Fruit fly (Drosophila melanogaster) whole organism, embryonic: ENCODE results near the gene CG15529.
A peak's percentile ranks its signal among the peaks of the same experiment; 100 is the strongest.

ENCODE experiments used
- Bgb ChIP-seq: fragments of 200-800 bp; sonication (Bioruptor generic); IDR thresholded peaks from 2 replicates; pipeline ENCODE4 v1.3.6; 2022; ENCODE audit warnings: missing biosample characterization, missing genetic modification characterization; ENCODE audit not compliant: partially characterized antibody
- CG10543 ChIP-seq: fragments of 200-800 bp; sonication (Bioruptor generic); optimal IDR thresholded peaks from 3 replicates; lab custom pipeline; 2017; ENCODE audit warnings: missing biosample characterization, mild to moderate bottlenecking, missing genetic modification characterization, moderate library complexity
- CG11504 ChIP-seq: fragments of 200-800 bp; sonication (Bioruptor generic); optimal IDR thresholded peaks from 3 replicates; lab custom pipeline; 2019; ENCODE audit warnings: missing biosample characterization, mild to moderate bottlenecking, missing genetic modification characterization, moderate library complexity
- CG13287 ChIP-seq: fragments of 200-800 bp; sonication (Bioruptor generic); IDR thresholded peaks from 2 replicates; pipeline ENCODE4 v1.3.6; 2022; ENCODE audit warnings: missing biosample characterization, missing genetic modification characterization; ENCODE audit not compliant: partially characterized antibody
- CG13624 ChIP-seq: fragments of 200-800 bp; sonication (Bioruptor generic); optimal IDR thresholded peaks from 2 replicates; lab custom pipeline; 2016; ENCODE audit warnings: missing biosample characterization, missing genetic modification characterization
- CG13894 ChIP-seq: fragments of 200-800 bp; sonication (Bioruptor generic); optimal IDR thresholded peaks from 3 replicates; lab custom pipeline; 2018; ENCODE audit warnings: missing biosample characterization, mild to moderate bottlenecking, missing genetic modification characterization, moderate library complexity
- CG16813 ChIP-seq: fragments of 200-800 bp; sonication (Bioruptor generic); IDR thresholded peaks from 3 replicates; pipeline ENCODE4 v1.3.6; 2022; ENCODE audit warnings: missing biosample characterization, missing genetic modification characterization; ENCODE audit not compliant: partially characterized antibody
- CG1792 ChIP-seq: fragments of 200-800 bp; sonication (Bioruptor generic); optimal IDR thresholded peaks from 2 replicates; lab custom pipeline; 2016; ENCODE audit warnings: missing biosample characterization, missing genetic modification characterization
- CG30020 ChIP-seq: fragments of 200-800 bp; optimal IDR thresholded peaks from 2 replicates; lab custom pipeline; 2019; ENCODE audit warnings: missing biosample characterization, mild to moderate bottlenecking, missing genetic modification characterization, moderate library complexity
- CG31441 ChIP-seq: fragments of 200-800 bp; sonication (Bioruptor generic); IDR thresholded peaks from 2 replicates; pipeline ENCODE4 v1.3.6; 2022; ENCODE audit warnings: missing biosample characterization, missing genetic modification characterization
- CG3163 ChIP-seq: fragments of 200-800 bp; sonication (Bioruptor generic); optimal IDR thresholded peaks from 3 replicates; lab custom pipeline; 2016; ENCODE audit warnings: missing biosample characterization, missing genetic modification characterization
- CG42726 ChIP-seq: fragments of 200-800 bp; sonication (Bioruptor generic); IDR thresholded peaks from 2 replicates; pipeline ENCODE4 v1.3.6; 2022; ENCODE audit warnings: missing biosample characterization, missing genetic modification characterization; ENCODE audit not compliant: partially characterized antibody
- CG6791 ChIP-seq: fragments of 200-800 bp; sonication (Bioruptor generic); IDR thresholded peaks from 3 replicates; pipeline ENCODE4 v1.3.6; 2022; ENCODE audit warnings: missing biosample characterization, missing genetic modification characterization; ENCODE audit not compliant: partially characterized antibody
- CG7839 ChIP-seq: fragments of 200-800 bp; sonication (Bioruptor generic); optimal IDR thresholded peaks from 3 replicates; lab custom pipeline; 2018; ENCODE audit warnings: missing biosample characterization, mild to moderate bottlenecking, missing genetic modification characterization, moderate library complexity
- CG7963 ChIP-seq: fragments of 200-800 bp; sonication (Bioruptor generic); IDR thresholded peaks from 3 replicates; pipeline ENCODE4 v1.3.6; 2022; ENCODE audit warnings: missing biosample characterization, missing genetic modification characterization; ENCODE audit not compliant: partially characterized antibody
- CG8290 ChIP-seq, 3 experiments: fragments of 200-800 bp; sonication (Bioruptor generic); optimal IDR thresholded peaks; 2 replicates each; lab custom pipeline; 2016 to 2019; ENCODE audit warnings: missing biosample characterization in 3 of 3, missing genetic modification characterization in 3 of 3, mild to moderate bottlenecking in 2 of 3, moderate library complexity in 1 of 3
- CTCF ChIP-seq: fragments of 200-800 bp; sonication (Bioruptor generic); optimal IDR thresholded peaks from 2 replicates; lab custom pipeline; 2017; ENCODE audit warnings: missing biosample characterization, mild to moderate bottlenecking, missing genetic modification characterization, moderate library complexity
- Ets65A ChIP-seq: fragments of 200-800 bp; sonication (Bioruptor generic); peaks from one replicate; lab custom pipeline; 2016; ENCODE audit warnings: missing biosample characterization, missing genetic modification characterization
- Hand ChIP-seq: fragments of 200-800 bp; sonication (Bioruptor generic); optimal IDR thresholded peaks from 2 replicates; lab custom pipeline; 2017; ENCODE audit warnings: mild to moderate bottlenecking, missing biosample characterization, missing genetic modification reagents, missing genetic modification characterization
- Med ChIP-seq: fragments of 200-800 bp; sonication (Bioruptor generic); peaks from one replicate; lab custom pipeline; 2016; ENCODE audit warnings: missing biosample characterization, missing genetic modification characterization, mild to moderate bottlenecking, inconsistent platforms, moderate library complexity
- Mrtf ChIP-seq: fragments of 200-800 bp; sonication (Bioruptor generic); IDR thresholded peaks from 3 replicates; pipeline ENCODE4 v1.3.6; 2022; ENCODE audit warnings: missing biosample characterization, missing genetic modification characterization
- Nf-YB ChIP-seq: fragments of 200-800 bp; sonication (Bioruptor generic); optimal IDR thresholded peaks from 3 replicates; lab custom pipeline; 2019; ENCODE audit warnings: missing biosample characterization, mild to moderate bottlenecking, missing genetic modification characterization, moderate library complexity
- Scr ChIP-seq: fragments of 200-800 bp; sonication (Bioruptor generic); IDR thresholded peaks from 2 replicates; pipeline ENCODE4 v1.3.6; 2022; ENCODE audit warnings: missing biosample characterization, missing genetic modification characterization; ENCODE audit not compliant: partially characterized antibody
- Trl ChIP-seq, 3 experiments: fragments of >200 bp in 2 of 3; fragments of 200-800 bp in 1 of 3; sonication (Bioruptor generic) in 1 of 3; optimal IDR thresholded peaks; 2 replicates in 1 of 3; 3 replicates in 2 of 3; lab custom pipeline; 2016 to 2017; ENCODE audit warnings: missing biosample characterization in 1 of 3, missing genetic modification characterization in 1 of 3
- Xrp1 ChIP-seq: fragments of 200-800 bp; sonication (Bioruptor generic); IDR thresholded peaks from 2 replicates; pipeline ENCODE4 v1.3.6; 2022; ENCODE audit warnings: missing biosample characterization, missing genetic modification characterization
- ab ChIP-seq: fragments of 200-800 bp; sonication (Bioruptor generic); optimal IDR thresholded peaks from 2 replicates; lab custom pipeline; 2016; ENCODE audit warnings: missing biosample characterization, missing genetic modification characterization
- abd-A ChIP-seq: fragments of 200-800 bp; sonication (Bioruptor generic); optimal IDR thresholded peaks from 3 replicates; lab custom pipeline; 2019; ENCODE audit warnings: missing biosample characterization, mild to moderate bottlenecking, missing genetic modification characterization, moderate library complexity
- amos ChIP-seq: fragments of 200-800 bp; sonication (Bioruptor generic); IDR thresholded peaks from 2 replicates; pipeline ENCODE4 v1.3.6; 2022; ENCODE audit warnings: missing biosample characterization, missing genetic modification characterization; ENCODE audit not compliant: partially characterized antibody
- chinmo ChIP-seq: fragments of 200-800 bp; sonication (Bioruptor generic); IDR thresholded peaks from 4 replicates; pipeline ENCODE4 v1.3.6; 2022; ENCODE audit warnings: missing biosample characterization, missing genetic modification characterization; ENCODE audit not compliant: partially characterized antibody
- dimm ChIP-seq: fragments of 200-800 bp; sonication (Bioruptor generic); IDR thresholded peaks from 2 replicates; pipeline ENCODE4 v1.3.6; 2022; ENCODE audit warnings: missing biosample characterization, missing genetic modification characterization
- ewg ChIP-seq: fragments of 200-800 bp; sonication (Bioruptor generic); optimal IDR thresholded peaks from 3 replicates; lab custom pipeline; 2017; ENCODE audit warnings: mild to moderate bottlenecking, missing biosample characterization, missing genetic modification reagents, missing genetic modification characterization
- ftz-f1 ChIP-seq: fragments of 200-800 bp; sonication (Bioruptor generic); optimal IDR thresholded peaks from 2 replicates; lab custom pipeline; 2016; ENCODE audit warnings: missing biosample characterization, missing genetic modification characterization
- gro ChIP-seq: fragments of 200-800 bp; sonication (Bioruptor generic); optimal IDR thresholded peaks from 2 replicates; lab custom pipeline; 2016; ENCODE audit warnings: missing biosample characterization, missing genetic modification characterization
- hbn ChIP-seq: fragments of 200-800 bp; sonication (Bioruptor generic); IDR thresholded peaks from 2 replicates; pipeline ENCODE4 v1.3.6; 2022; ENCODE audit warnings: missing biosample characterization, missing genetic modification characterization; ENCODE audit not compliant: partially characterized antibody
- knrl ChIP-seq: fragments of 200-800 bp; sonication (Bioruptor generic); IDR thresholded peaks from 3 replicates; pipeline ENCODE4 v1.3.6; 2022; ENCODE audit warnings: missing biosample characterization, missing genetic modification characterization; ENCODE audit not compliant: partially characterized antibody
- nerfin-1 ChIP-seq: fragments of 200-800 bp; sonication (Bioruptor generic); optimal IDR thresholded peaks from 3 replicates; lab custom pipeline; 2019; ENCODE audit warnings: missing biosample characterization, mild to moderate bottlenecking, missing genetic modification characterization, moderate library complexity
- onecut ChIP-seq: fragments of 200-800 bp; sonication (Bioruptor generic); IDR thresholded peaks from 2 replicates; pipeline ENCODE4 v1.3.6; 2022; ENCODE audit warnings: missing biosample characterization, missing genetic modification characterization
- org-1 ChIP-seq: fragments of 200-800 bp; sonication (Bioruptor generic); optimal IDR thresholded peaks from 2 replicates; lab custom pipeline; 2017; ENCODE audit warnings: missing biosample characterization, missing genetic modification characterization
- pita ChIP-seq: fragments of 200-800 bp; sonication (Bioruptor generic); optimal IDR thresholded peaks from 2 replicates; lab custom pipeline; 2017; ENCODE audit warnings: missing biosample characterization, mild to moderate bottlenecking, missing genetic modification characterization
- sens ChIP-seq: fragments of 200-800 bp; sonication (Bioruptor generic); peaks from one replicate; lab custom pipeline; 2016; ENCODE audit warnings: missing biosample characterization, missing genetic modification characterization
- sna ChIP-seq: fragments of 200-800 bp; sonication (Bioruptor generic); IDR thresholded peaks from 2 replicates; pipeline ENCODE4 v1.3.6; 2022; ENCODE audit warnings: missing biosample characterization, missing genetic modification characterization; ENCODE audit not compliant: partially characterized antibody
- sr ChIP-seq: fragments of 200-800 bp; sonication (Bioruptor generic); IDR thresholded peaks from 3 replicates; pipeline ENCODE4 v1.3.6; 2022; ENCODE audit warnings: missing biosample characterization, missing genetic modification characterization
- tll ChIP-seq, 2 experiments: fragments of 200-800 bp in 1 of 2; fragments of >200 bp in 1 of 2; sonication (Bioruptor generic) in 1 of 2; optimal IDR thresholded peaks; 2 replicates each; lab custom pipeline; 2017 to 2019; ENCODE audit warnings: missing biosample characterization in 2 of 2, missing genetic modification characterization in 2 of 2, mild to moderate bottlenecking in 1 of 2, moderate library complexity in 1 of 2
- unc-4 ChIP-seq: fragments of 200-800 bp; sonication (Bioruptor generic); IDR thresholded peaks from 2 replicates; pipeline ENCODE4 v1.3.6; 2022; ENCODE audit warnings: missing biosample characterization, missing genetic modification characterization; ENCODE audit not compliant: partially characterized antibody
- vfl ChIP-seq: fragments of 200-800 bp; sonication (Bioruptor generic); optimal IDR thresholded peaks from 2 replicates; lab custom pipeline; 2016; ENCODE audit warnings: missing biosample characterization, missing genetic modification characterization
- wek ChIP-seq: fragments of 200-800 bp; sonication (Bioruptor generic); optimal IDR thresholded peaks from 3 replicates; lab custom pipeline; 2018; ENCODE audit warnings: missing biosample characterization, mild to moderate bottlenecking, missing genetic modification characterization, moderate library complexity
- z ChIP-seq: fragments of 200-800 bp; sonication (Bioruptor generic); IDR thresholded peaks from 3 replicates; pipeline ENCODE4 v1.3.6; 2022; ENCODE audit warnings: missing biosample characterization, missing genetic modification characterization
- zen2 ChIP-seq: fragments of 200-800 bp; sonication (Bioruptor generic); IDR thresholded peaks from 3 replicates; pipeline ENCODE4 v1.3.6; 2022; ENCODE audit warnings: missing biosample characterization, missing genetic modification characterization; ENCODE audit not compliant: partially characterized antibody

Gene CG15529

DNA sequence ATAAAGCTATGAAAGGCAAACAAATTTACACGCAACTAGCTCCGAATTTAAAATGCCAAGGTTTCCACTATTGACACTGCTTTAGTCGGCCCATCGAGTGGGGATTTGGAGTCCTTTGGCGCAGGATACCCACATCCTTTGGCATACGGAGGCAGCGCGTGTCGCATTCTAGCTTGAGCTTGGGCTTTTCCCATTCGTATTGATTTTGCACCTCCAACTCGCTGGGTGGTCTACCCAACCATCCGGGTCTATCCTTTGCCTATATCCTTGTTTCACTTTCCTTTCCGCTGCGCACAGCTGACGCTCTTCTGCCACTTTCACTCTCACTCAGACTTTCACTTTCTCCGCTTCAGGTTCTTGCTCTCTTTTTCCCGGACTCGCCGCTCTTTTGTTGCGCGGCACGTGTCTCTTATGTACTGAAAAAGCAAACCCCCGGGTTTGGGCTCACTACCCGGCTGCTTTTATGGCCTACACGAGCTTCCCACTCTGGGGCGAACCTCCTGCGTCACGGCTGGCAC, 37.5 kb upstream of the CG15529 start:
- peak; percentile 38 for TF ChIP-seq Med
- 0 out of 2 replicates have a peak, but pooled peaks have one; percentile 15 for TF ChIP-seq unc-4 (GFP tag; lab: Robert Waterston, UW)
- no peak for TF ChIP-seq CG1792
- TF ChIP-seq Trl (optimal IDR thresholded peaks at IDR 0.05; lab: Kevin White, UChicago): peak; percentile 31 to 57
- TF ChIP-seq Trl (GFP tag; optimal IDR thresholded peaks at IDR 0.05; lab: Kevin White, UChicago): no peak
- no peak for TF ChIP-seq ewg (GFP tag; lab: Kevin White, UChicago)
- TF ChIP-seq chinmo: no peak
- peak; percentile 89 for TF ChIP-seq onecut (GFP tag; lab: Robert Waterston, UW)
- TF ChIP-seq CG13894: peak; percentile 85
- TF ChIP-seq CG13287 (GFP tag; lab: Robert Waterston, UW): peak; percentile 15; the same call in 1 of the 2 replicates
- peak; percentile 13; the same call in 1 of the 3 replicates for TF ChIP-seq zen2
- no peak for TF ChIP-seq CG13624
- no peak for TF ChIP-seq Xrp1 (GFP tag; lab: Robert Waterston, UW)
- TF ChIP-seq CG3163 (GFP tag; lab: Kevin White, UChicago): peak; percentile 60
- TF ChIP-seq Hand (GFP tag; lab: Kevin White, UChicago): peak; percentile 10
- TF ChIP-seq abd-A: peak; percentile 59
- no peak for TF ChIP-seq Mrtf (GFP tag; lab: Robert Waterston, UW)
- peak; percentile 81 for TF ChIP-seq Ets65A (GFP tag; lab: Kevin White, UChicago)
- peak; percentile 21 for TF ChIP-seq CG10543
- no peak for TF ChIP-seq CG8290 (GFP tag; optimal IDR thresholded peaks at IDR 0.05; lab: Kevin White, UChicago)
- peak in 1 of 2 experiments; percentile 8 for TF ChIP-seq CG8290 (tag; optimal IDR thresholded peaks at IDR 0.05; lab: Kevin White, UChicago)
- no peak for TF ChIP-seq hbn
- TF ChIP-seq z (GFP tag; lab: Robert Waterston, UW): 0 out of 3 replicates have a peak, but pooled peaks have one; percentile 30
- TF ChIP-seq CG31441: no peak

DNA sequence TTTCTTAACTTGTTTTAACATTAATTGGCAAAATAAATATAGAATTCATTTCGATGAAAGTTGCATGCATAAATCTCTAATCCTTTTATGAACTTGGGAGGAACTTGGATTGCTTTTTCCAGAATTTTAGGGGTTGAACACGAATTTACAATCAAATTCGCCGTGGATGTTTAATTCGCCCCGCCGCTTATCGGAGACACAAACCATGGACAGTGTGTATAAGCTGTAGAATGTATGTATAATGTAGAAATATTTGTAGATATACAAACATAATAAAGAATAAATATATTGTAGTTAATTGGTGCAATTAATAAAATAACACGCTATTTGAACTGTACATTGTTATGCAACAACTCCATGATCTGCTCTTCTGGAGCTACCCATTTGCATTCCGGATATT, 30.1 kb upstream of the CG15529 start:
- TF ChIP-seq amos (peak; percentile 70), CG42726 (GFP tag; lab: Robert Waterston, UW) (peak; percentile 65; the same call in 1 of the 2 replicates), CG7963 (GFP tag; lab: Robert Waterston, UW) (0 out of 3 replicates have a peak, but pooled peaks have one; percentile 27), ftz-f1 (GFP tag; lab: Kevin White, UChicago) (no peak), org-1 (GFP tag; lab: Kevin White, UChicago) (no peak), Med (no peak), zen2 (no peak), CG16813 (GFP tag; lab: Robert Waterston, UW) (peak; percentile 58), nerfin-1 (tag; lab: Kevin White, UChicago) (no peak), CG7839 (tag; lab: Kevin White, UChicago) (no peak), CG6791 (GFP tag; lab: Robert Waterston, UW) (peak; percentile 60; the same call in 2 of the 3 replicates), vfl (no peak), chinmo (0 out of 4 replicates have a peak, but pooled peaks have one; percentile 46), knrl (peak; percentile 46; the same call in 2 of the 3 replicates), CG30020 (no peak), gro (GFP tag; lab: Kevin White, UChicago) (no peak), Nf-YB (GFP tag; lab: Kevin White, UChicago) (no peak), ab (GFP tag; lab: Kevin White, UChicago) (no peak), sr (GFP tag; lab: Robert Waterston, UW) (no peak), CTCF (GFP tag; lab: Kevin White, UChicago) (peak; percentile 50), tll (GFP tag; optimal IDR thresholded peaks at IDR 0.05; lab: Kevin White, UChicago) (no peak), Bgb (peak; percentile 70), dimm (GFP tag; lab: Robert Waterston, UW) (no peak), pita (GFP tag; lab: Kevin White, UChicago) (peak; percentile 11), wek (GFP tag; lab: Kevin White, UChicago) (no peak), sna (no peak), CG11504 (tag; lab: Kevin White, UChicago) (no peak), Scr (no peak), sens (GFP tag; lab: Kevin White, UChicago) (peak; percentile 42)
